Fruit fly (Drosophila melanogaster) whole organism, embryonic: ENCODE results near the gene Semp1.

Experiments used
- CG13424 ChIP-seq: fragments of 200-800 bp; sonication (Bioruptor generic); optimal IDR thresholded peaks from 2 replicates; lab custom pipeline; 2019; ENCODE audit warnings: missing biosample characterization, mild to moderate bottlenecking, missing genetic modification characterization, moderate library complexity
- CG17328 ChIP-seq: fragments of 200-800 bp; sonication (Bioruptor generic); IDR thresholded peaks from 2 replicates; pipeline ENCODE4 v1.3.6; 2022; ENCODE audit warnings: missing biosample characterization, missing genetic modification characterization
- CG32767 ChIP-seq: fragments of 200-800 bp; sonication (Bioruptor generic); IDR thresholded peaks from 2 replicates; pipeline ENCODE4 v1.3.6; 2022; ENCODE audit warnings: missing biosample characterization, missing genetic modification characterization
- CG3995 ChIP-seq: fragments of 200-800 bp; sonication (Bioruptor generic); optimal IDR thresholded peaks from 3 replicates; lab custom pipeline; 2016; ENCODE audit warnings: missing biosample characterization, missing genetic modification characterization
- CG8290 ChIP-seq, 3 experiments: fragments of 200-800 bp; sonication (Bioruptor generic); optimal IDR thresholded peaks; 2 replicates each; lab custom pipeline; 2016 to 2019; ENCODE audit warnings: missing biosample characterization in 3 of 3, missing genetic modification characterization in 3 of 3, mild to moderate bottlenecking in 2 of 3, moderate library complexity in 1 of 3
- HmgZ ChIP-seq: fragments of 200-800 bp; sonication (Bioruptor generic); optimal IDR thresholded peaks from 2 replicates; lab custom pipeline; 2018; ENCODE audit warnings: missing biosample characterization, mild to moderate bottlenecking, missing genetic modification characterization
- Lim3 ChIP-seq: fragments of 200-800 bp; sonication (Bioruptor generic); IDR thresholded peaks from 2 replicates; pipeline ENCODE4 v1.3.6; 2022; ENCODE audit warnings: missing biosample characterization, missing genetic modification characterization
- Pdp1 ChIP-seq, 2 experiments: fragments of 200-800 bp; sonication (Bioruptor generic); optimal IDR thresholded peaks; 3 replicates each; lab custom pipeline; 2016; ENCODE audit warnings: missing biosample characterization in 2 of 2, missing genetic modification characterization in 2 of 2, mild to moderate bottlenecking in 1 of 2, moderate library complexity in 1 of 2
- Tbp ChIP-seq: fragments of >200 bp; optimal IDR thresholded peaks from 2 replicates; lab custom pipeline; 2018; ENCODE audit warnings: missing biosample characterization, missing genetic modification characterization
- Vsx1 ChIP-seq: fragments of 200-800 bp; sonication (Bioruptor generic); optimal IDR thresholded peaks from 2 replicates; lab custom pipeline; 2017; ENCODE audit warnings: missing biosample characterization, mild to moderate bottlenecking, missing genetic modification characterization, missing genetic modification reagents
- esg ChIP-seq: fragments of 200-800 bp; sonication (Bioruptor generic); conservative IDR thresholded peaks from 2 replicates; pipeline ENCODE4 v1.3.6; 2022; ENCODE audit warnings: missing biosample characterization, missing genetic modification characterization
- exex ChIP-seq: fragments of 200-800 bp; sonication (Bioruptor generic); optimal IDR thresholded peaks from 4 replicates; lab custom pipeline; 2018; ENCODE audit warnings: missing biosample characterization, mild to moderate bottlenecking, missing genetic modification characterization, moderate library complexity
- kay ChIP-seq: fragments of 200-800 bp; sonication (Bioruptor generic); optimal IDR thresholded peaks from 2 replicates; lab custom pipeline; 2016; ENCODE audit warnings: missing biosample characterization, missing genetic modification characterization
- mirr ChIP-seq: fragments of 200-800 bp; sonication (Bioruptor generic); optimal IDR thresholded peaks from 3 replicates; lab custom pipeline; 2018; ENCODE audit warnings: missing biosample characterization, mild to moderate bottlenecking, missing genetic modification characterization
- peb ChIP-seq: fragments of 200-800 bp; sonication (Bioruptor generic); IDR thresholded peaks from 2 replicates; pipeline ENCODE4 v1.3.6; 2022; ENCODE audit warnings: missing biosample characterization, missing genetic modification characterization
- sug ChIP-seq: fragments of 200-800 bp; optimal IDR thresholded peaks from 2 replicates; lab custom pipeline; 2019; ENCODE audit warnings: missing biosample characterization, mild to moderate bottlenecking, missing genetic modification characterization, moderate library complexity

Semp1 gene

dm6 chr2L:15611669-15612308 lies 1.3 kb downstream of the Semp1 start, which contains the start of gene CG15255 (continued):
- no peak for TF ChIP-seq CG8290 (GFP tag; optimal IDR thresholded peaks at IDR 0.05; lab: Kevin White, UChicago)
- no peak for TF ChIP-seq CG8290 (tag; optimal IDR thresholded peaks at IDR 0.05; lab: Kevin White, UChicago)
- TF ChIP-seq peb (GFP tag; lab: Robert Waterston, UW): no peak
- TF ChIP-seq Lim3 (GFP tag; lab: Robert Waterston, UW): peak; percentile 24; the same call in 1 of the 2 replicates
- TF ChIP-seq Pdp1 (GFP tag; optimal IDR thresholded peaks at IDR 0.05; lab: Kevin White, UChicago): peak in 1 of 2 experiments; percentile 90
- peak; percentile 100 for TF ChIP-seq exex
- no peak for TF ChIP-seq CG13424 (tag; lab: Kevin White, UChicago)
- no peak for TF ChIP-seq CG32767
- TF ChIP-seq sug (tag; lab: Kevin White, UChicago): peak; percentile 50
- TF ChIP-seq esg (GFP tag; lab: Robert Waterston, UW): no peak
- peak; percentile 30 for TF ChIP-seq HmgZ (tag; lab: Kevin White, UChicago)
- TF ChIP-seq mirr (GFP tag; lab: Kevin White, UChicago): peak; percentile 86
- TF ChIP-seq Tbp (GFP tag; lab: Kevin White, UChicago): no peak

DNA sequence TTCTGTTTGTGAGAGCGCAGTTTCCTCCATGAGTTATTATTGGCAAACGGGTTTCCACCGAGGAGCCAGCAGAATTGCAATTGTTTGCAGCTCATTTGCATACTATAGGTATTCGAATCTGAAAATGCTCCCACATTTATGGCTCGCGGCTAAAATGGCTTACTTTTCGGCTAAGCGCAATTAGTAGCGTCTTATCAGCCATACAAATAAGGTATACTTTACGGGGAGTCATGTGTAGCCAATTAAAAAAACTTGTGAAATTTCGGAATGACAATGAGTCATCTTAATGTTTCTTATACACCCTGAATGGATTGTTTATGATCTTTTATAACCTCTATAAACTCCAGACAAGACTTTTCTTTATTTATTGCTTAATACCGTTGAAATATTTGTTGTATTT lies 4.0 kb downstream of the Semp1 start:
- TF ChIP-seq CG3995 (GFP tag; lab: Kevin White, UChicago): peak; percentile 72
- TF ChIP-seq Vsx1 (GFP tag; lab: Kevin White, UChicago): peak; percentile 69
- no peak for TF ChIP-seq CG17328 (GFP tag; lab: Robert Waterston, UW)
- peak; percentile 26 for TF ChIP-seq kay (GFP tag; lab: Kevin White, UChicago)
